Worm (Caenorhabditis elegans): ENCODE measurements around the gene pud-3.

- TF ChIP-seq hmbx-1 (tag; optimal IDR thresholded peaks at IDR 0.05) (no peak), hmg-4 (GFP tag; optimal IDR thresholded peaks at IDR 0.05) (no peak), ama-1 (optimal IDR thresholded peaks at IDR 0.05) (no peak), aly-1 (tag; optimal IDR thresholded peaks at IDR 0.05) (no peak)
Measured at ce11 chrV:2300905-2301304, 24.0 kb downstream of the pud-3 start, which contains the start of gene Y19D10B.8.
